Worm (Caenorhabditis elegans) whole organism, young adult: ENCODE results near the gene Y69A2AR.24.

ENCODE experiments used
- F49E8.2 ChIP-seq: sonication (generic microtip); optimal IDR thresholded peaks from 3 replicates; lab custom pipeline; 2017; ENCODE audit warnings: missing genetic modification characterization, mild to moderate bottlenecking, missing compliant biosample characterization, antibody characterized with exemption, moderate library complexity; ENCODE audit not compliant: insufficient read depth
- F52B5.7 ChIP-seq: sonication (generic microtip); optimal IDR thresholded peaks from 2 replicates; lab custom pipeline; 2016; ENCODE audit warnings: mild to moderate bottlenecking, missing genetic modification characterization, missing compliant biosample characterization
- ama-1 ChIP-seq, 3 experiments: fragments of 150-350 bp in 1 of 3; sonication (generic microtip) in 2 of 3; optimal IDR thresholded peaks; 2 replicates each; lab custom pipeline; 2014 to 2018; ENCODE audit warnings: missing biosample characterization in 2 of 3, missing genetic modification characterization in 2 of 3, missing genetic modification reagents in 2 of 3
- cebp-1 ChIP-seq, 2 experiments: fragments of 200-800 bp in 1 of 2; sonication (Bioruptor generic) in 1 of 2; sonication (generic microtip) in 1 of 2; IDR thresholded peaks in 1 of 2; optimal IDR thresholded peaks in 1 of 2; 2 replicates each; pipeline versions ENCODE4 v1.3.6 to Lab custom; 2017 to 2022; ENCODE audit warnings: missing compliant biosample characterization in 2 of 2, missing genetic modification characterization in 2 of 2, mild to moderate bottlenecking in 1 of 2, missing genetic modification reagents in 1 of 2, moderate library complexity in 1 of 2
- ceh-58 ChIP-seq: fragments of 200-800 bp; sonication (Bioruptor generic); IDR thresholded peaks from 2 replicates; pipeline ENCODE4 v1.3.6; 2022; ENCODE audit warnings: missing genetic modification characterization, missing compliant biosample characterization
- efl-1 ChIP-seq: fragments of 150-350 bp; optimal IDR thresholded peaks from 2 replicates; lab custom pipeline; 2014; ENCODE audit warnings: missing biosample characterization, missing genetic modification reagents, missing genetic modification characterization
- him-1 ChIP-seq: sonication (generic microtip); optimal IDR thresholded peaks from 2 replicates; lab custom pipeline; 2016; ENCODE audit warnings: missing genotype, missing genetic modification reagents, missing genetic modification characterization, missing compliant biosample characterization
- hmg-20 ChIP-seq: fragments of 200-800 bp; sonication (Bioruptor generic); IDR thresholded peaks from 2 replicates; pipeline ENCODE4 v1.3.6; 2022; ENCODE audit warnings: missing genetic modification reagents, missing genetic modification characterization, missing compliant biosample characterization
- hrde-1 ChIP-seq: sonication (generic microtip); optimal IDR thresholded peaks from 2 replicates; lab custom pipeline; 2016; ENCODE audit warnings: missing genetic modification characterization, mild to moderate bottlenecking, missing compliant biosample characterization, moderate library complexity, missing genotype, missing genetic modification reagents, borderline replicate concordance
- nfya-2 ChIP-seq: fragments of 200-800 bp; sonication (Bioruptor generic); IDR thresholded peaks from 2 replicates; pipeline ENCODE4 v1.3.6; 2022; ENCODE audit warnings: missing genetic modification reagents, missing genetic modification characterization, missing compliant biosample characterization
- nhr-80 ChIP-seq: sonication (generic microtip); optimal IDR thresholded peaks from 2 replicates; lab custom pipeline; 2016; ENCODE audit warnings: missing genetic modification characterization, missing compliant biosample characterization
- tbx-9 ChIP-seq: sonication (generic microtip); optimal IDR thresholded peaks from 2 replicates; lab custom pipeline; 2016; ENCODE audit warnings: borderline replicate concordance, missing genetic modification characterization, inconsistent platforms, missing compliant biosample characterization
- unc-62 ChIP-seq: fragments of 150-350 bp; optimal IDR thresholded peaks from 2 replicates; lab custom pipeline; 2014; ENCODE audit warnings: missing biosample characterization, missing genetic modification reagents, missing genetic modification characterization
- ztf-26 ChIP-seq: sonication (generic microtip); optimal IDR thresholded peaks from 2 replicates; lab custom pipeline; 2017; ENCODE audit warnings: missing genetic modification characterization, missing compliant biosample characterization

- TF ChIP-seq efl-1 (no peak), tbx-9 (no peak), hmg-20 (GFP tag; lab: Robert Waterston, UW) (no peak), F52B5.7 (no peak), nhr-80 (no peak), hrde-1 (tag; lab: Kevin White, UChicago) (no peak), nfya-2 (GFP tag; lab: Robert Waterston, UW) (no peak), ama-1 (optimal IDR thresholded peaks at IDR 0.05; lab: Kevin White, UChicago) (no peak), ama-1 (GFP tag; optimal IDR thresholded peaks at IDR 0.05; lab: Kevin White, UChicago) (no peak), F49E8.2 (tag; lab: Kevin White, UChicago) (no peak), ztf-26 (tag; lab: Kevin White, UChicago) (no peak), unc-62 (GFP tag; lab: Kevin White, UChicago) (no peak), him-1 (tag; lab: Kevin White, UChicago) (no peak), ceh-58 (GFP tag; lab: Robert Waterston, UW) (no peak), cebp-1 (GFP tag; IDR thresholded peaks at IDR 0.05; lab: Robert Waterston, UW) (no peak), cebp-1 (tag; optimal IDR thresholded peaks at IDR 0.05; lab: Kevin White, UChicago) (no peak)
These were observed 11.0 kb downstream of the Y69A2AR.24 start for ce11 chrIV:2552855-2553254.
